Worm (Caenorhabditis elegans): ENCODE measurements around the gene dhs-17.
A peak's percentile ranks its signal among the peaks of the same experiment; 100 is the strongest.

The dhs-17 gene

DNA sequence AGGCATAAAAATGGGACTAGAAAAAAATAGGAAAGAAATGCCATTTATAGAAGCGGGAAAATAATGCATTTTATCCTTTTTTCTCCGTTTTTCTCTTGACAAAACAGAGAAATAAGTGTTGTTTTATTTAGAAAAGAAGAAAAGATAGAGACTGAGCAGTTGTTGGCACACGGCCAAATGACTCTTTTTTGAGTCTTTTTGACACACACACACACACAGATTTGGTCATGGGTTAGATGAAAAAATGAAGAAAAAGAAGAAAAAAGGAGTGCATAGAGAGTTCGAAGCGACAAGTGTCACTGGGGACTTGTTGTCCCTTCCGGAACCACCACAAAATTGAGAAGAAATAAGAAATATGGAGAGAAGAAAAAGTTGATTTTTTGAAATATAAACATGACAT, 1.1 kb downstream of the dhs-17 start:
- TF ChIP-seq attf-4 (tag; optimal IDR thresholded peaks at IDR 0.05) (no peak), hlh-11 (tag; optimal IDR thresholded peaks at IDR 0.05) (peak; percentile 15), hlh-30 (tag; optimal IDR thresholded peaks at IDR 0.05; ENCODE audit: insufficient read depth) (peak; percentile 56), tra-1 (GFP tag; IDR thresholded peaks at IDR 0.05) (no peak), lsy-2 (tag; optimal IDR thresholded peaks at IDR 0.05) (peak in 1 of 2 experiments; percentile 51), nhr-28 (tag; optimal IDR thresholded peaks at IDR 0.05) (no peak), nhr-25 (tag; optimal IDR thresholded peaks at IDR 0.05; ENCODE audit: borderline replicate concordance, insufficient read depth) (no peak), mep-1 (tag; optimal IDR thresholded peaks at IDR 0.05) (peak; percentile 19), aha-1 (tag) (peak; percentile 4)

DNA sequence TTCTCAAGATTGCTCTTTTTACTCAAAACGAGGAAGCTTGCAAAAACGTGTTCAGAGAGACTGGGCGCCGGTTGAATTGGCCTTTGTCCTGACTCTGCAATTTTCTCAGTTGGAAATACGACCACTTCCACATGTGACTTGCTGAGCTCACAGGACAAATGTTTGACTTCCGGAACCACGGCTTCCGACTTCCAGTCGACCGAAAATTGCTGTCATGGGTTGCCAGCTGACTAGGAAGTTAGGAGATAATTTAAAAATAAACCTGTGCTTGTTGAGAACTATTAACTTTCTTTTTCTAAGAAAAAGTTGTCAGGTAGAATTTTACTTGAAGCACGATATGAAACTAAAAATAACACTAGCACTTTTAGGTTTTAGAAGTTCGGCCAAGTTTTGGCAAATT, 3.0 kb downstream of the dhs-17 start:
- TF ChIP-seq hlh-30 (tag; optimal IDR thresholded peaks at IDR 0.05; ENCODE audit: insufficient read depth) (peak; percentile 47), Y48G9A.11 (GFP tag; IDR thresholded peaks at IDR 0.05) (no peak)

DNA sequence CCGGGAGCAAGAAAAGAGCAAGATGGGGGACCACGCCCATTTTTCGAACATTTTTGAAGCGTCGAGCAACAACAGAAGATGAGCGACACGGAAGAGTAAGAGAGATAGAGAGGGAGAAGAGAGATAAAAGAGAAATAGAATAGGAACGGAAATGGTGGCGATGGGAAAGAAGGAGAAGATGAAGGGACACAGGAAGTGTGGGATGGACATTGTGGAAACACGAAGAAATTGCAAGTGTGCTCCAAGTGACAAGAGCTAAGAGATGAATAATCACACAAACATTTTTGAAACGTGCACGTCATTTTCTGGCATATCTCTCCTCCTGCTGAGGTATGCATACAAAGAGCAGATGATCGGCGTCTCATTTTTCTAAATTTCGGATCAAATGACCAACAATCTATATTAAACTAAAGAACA, 4.0 kb downstream of the dhs-17 start:
- peak; percentile 11 for TF ChIP-seq nhr-28 (tag; optimal IDR thresholded peaks at IDR 0.05)
- peak; percentile 50 for TF ChIP-seq nhr-11 (tag; optimal IDR thresholded peaks at IDR 0.05)
- TF ChIP-seq daf-16 (GFP tag; optimal IDR thresholded peaks at IDR 0.05), result peak in 1 of 2 experiments; percentile 27
- no peak for TF ChIP-seq daf-16 (tag; optimal IDR thresholded peaks at IDR 0.05)
- TF ChIP-seq unc-62 (GFP tag; optimal IDR thresholded peaks at IDR 0.05 in 1 of 2), result peak in 1 of 2 experiments; percentile 99
- TF ChIP-seq unc-62 (tag; optimal IDR thresholded peaks at IDR 0.05), result no peak
- peak in 1 of 2 experiments; percentile 23 for TF ChIP-seq mdl-1 (tag; optimal IDR thresholded peaks at IDR 0.05)
- no peak for TF ChIP-seq fkh-10 (GFP tag; optimal IDR thresholded peaks at IDR 0.05)
- TF ChIP-seq dmd-6 (GFP tag; IDR thresholded peaks at IDR 0.05), result 0 out of 2 replicates have a peak, but pooled peaks have one; percentile 8
- TF ChIP-seq lsy-2 (tag; optimal IDR thresholded peaks at IDR 0.05), result peak; percentile 12 to 42
- peak; percentile 56 for TF ChIP-seq hlh-11 (tag; optimal IDR thresholded peaks at IDR 0.05)
- no peak for TF ChIP-seq madf-9 (GFP tag; conservative IDR thresholded peaks at IDR 0.05)
- peak; percentile 25 for TF ChIP-seq mep-1 (tag; optimal IDR thresholded peaks at IDR 0.05)
- TF ChIP-seq dmd-9 (GFP tag; IDR thresholded peaks at IDR 0.05), result no peak
- TF ChIP-seq rbr-2 (tag; optimal IDR thresholded peaks at IDR 0.05), result peak; percentile 47
- TF ChIP-seq dve-1 (tag; optimal IDR thresholded peaks at IDR 0.05; ENCODE audit: insufficient read depth), result no peak
- 0 out of 2 replicates have a peak, but pooled peaks have one; percentile 65 for TF ChIP-seq ctbp-1 (GFP tag; IDR thresholded peaks at IDR 0.05)
- TF ChIP-seq hmg-1.1 (GFP tag; IDR thresholded peaks at IDR 0.05), result 0 out of 2 replicates have a peak, but pooled peaks have one; percentile 16
- TF ChIP-seq hif-1 (tag; optimal IDR thresholded peaks at IDR 0.05), result peak in 1 of 2 experiments; percentile 70
- peak; percentile 40 for TF ChIP-seq hlh-30 (tag; optimal IDR thresholded peaks at IDR 0.05; ENCODE audit: insufficient read depth)

DNA sequence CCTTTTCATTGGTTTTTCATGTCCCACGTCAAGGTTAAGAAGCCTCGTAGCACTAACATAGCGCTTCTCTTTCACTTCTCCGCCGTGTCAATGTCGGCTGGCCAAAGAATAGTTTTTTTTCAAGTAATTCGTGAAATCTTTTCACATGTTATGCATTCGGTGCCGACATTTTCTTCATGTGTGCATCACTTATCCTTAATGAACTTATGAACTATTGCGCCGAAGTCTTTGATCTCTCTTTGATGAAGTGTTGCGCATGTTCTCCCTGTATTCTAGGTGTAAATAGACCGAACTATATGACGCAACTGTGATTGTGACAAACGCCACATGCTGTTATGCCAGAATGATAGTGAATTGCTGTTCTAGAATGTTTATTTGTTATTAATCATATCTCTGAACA, 12.5 kb downstream of the dhs-17 start:
- TF ChIP-seq hlh-30 (tag; optimal IDR thresholded peaks at IDR 0.05; ENCODE audit: insufficient read depth) (peak; percentile 30), dve-1 (tag; optimal IDR thresholded peaks at IDR 0.05; ENCODE audit: insufficient read depth) (no peak), nhr-48 (tag; optimal IDR thresholded peaks at IDR 0.05) (peak; percentile 12)

DNA sequence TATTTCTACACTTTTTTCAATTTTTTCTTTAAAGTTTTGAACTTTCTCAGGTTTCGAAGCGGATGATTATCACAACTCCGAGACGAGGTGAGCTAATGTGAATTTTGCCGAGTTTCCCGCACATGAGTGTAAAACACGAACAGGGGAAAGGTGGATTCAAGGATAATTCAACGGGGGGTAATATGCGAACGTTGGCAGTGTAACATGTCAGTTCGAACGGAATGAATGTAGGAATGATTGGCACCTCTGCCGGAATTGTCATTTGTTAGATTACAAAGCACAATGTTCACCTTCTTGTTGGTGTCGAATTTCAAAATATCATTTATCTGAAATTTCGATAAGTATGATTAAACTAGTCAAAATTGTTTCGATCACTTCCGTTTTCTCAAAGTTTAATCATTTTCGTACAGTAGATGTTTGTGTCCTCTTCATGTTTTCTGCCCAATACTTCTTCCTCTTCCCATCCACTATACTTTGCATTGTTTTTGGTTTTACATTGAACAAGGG, 15.6 kb downstream of the dhs-17 start, which contains the start of gene picc-1:
Gene picc-1 (plus strand): TSS at position 51 of the 507 bp plus-strand sequence.
- TF ChIP-seq T20F7.1 (GFP tag; optimal IDR thresholded peaks at IDR 0.05) (peak; percentile 24), nhr-76 (tag; optimal IDR thresholded peaks at IDR 0.05) (no peak), dve-1 (tag; optimal IDR thresholded peaks at IDR 0.05; ENCODE audit: insufficient read depth) (peak; percentile 21), mes-2 (tag; optimal IDR thresholded peaks at IDR 0.05; ENCODE audit: poor library complexity, severe bottlenecking) (peak; percentile 38), ceh-28 (tag; optimal IDR thresholded peaks at IDR 0.05) (no peak), dmd-9 (GFP tag; IDR thresholded peaks at IDR 0.05) (0 out of 2 replicates have a peak, but pooled peaks have one; percentile 38), Y48G9A.11 (GFP tag; IDR thresholded peaks at IDR 0.05) (peak; percentile 69), hlh-11 (tag; optimal IDR thresholded peaks at IDR 0.05) (no peak), mep-1 (tag; optimal IDR thresholded peaks at IDR 0.05) (peak; percentile 72), lin-38 (GFP tag; IDR thresholded peaks at IDR 0.05) (peak; percentile 63), tra-1 (GFP tag; IDR thresholded peaks at IDR 0.05) (no peak), lsy-2 (tag; optimal IDR thresholded peaks at IDR 0.05) (peak in 1 of 2 experiments; percentile 11), daf-16 (GFP tag; optimal IDR thresholded peaks at IDR 0.05) (no peak), daf-16 (tag; optimal IDR thresholded peaks at IDR 0.05) (no peak), F26F4.8 (GFP tag; conservative IDR thresholded peaks at IDR 0.05) (no peak), daf-8 (GFP tag; IDR thresholded peaks at IDR 0.05) (no peak), egl-43 (GFP tag; IDR thresholded peaks at IDR 0.05) (peak; percentile 31; the same call in 1 of the 2 replicates), nhr-48 (tag; optimal IDR thresholded peaks at IDR 0.05) (peak; percentile 47), cey-2 (tag; optimal IDR thresholded peaks at IDR 0.05; ENCODE audit: borderline replicate concordance, insufficient read depth) (no peak), lin-15B (tag; optimal IDR thresholded peaks at IDR 0.05) (no peak), aha-1 (tag) (peak; percentile 96), duxl-1 (tag; optimal IDR thresholded peaks at IDR 0.05; ENCODE audit: poor library complexity) (peak; percentile 64), T26A8.4 (GFP tag; IDR thresholded peaks at IDR 0.05) (0 out of 2 replicates have a peak, but pooled peaks have one; percentile 27), nhr-102 (tag; optimal IDR thresholded peaks at IDR 0.05) (peak; percentile 69)

All from whole organism, L4 larva.